Worm (Caenorhabditis elegans): Measurements from ENCODE around the gene ZC250.2.

DNA sequence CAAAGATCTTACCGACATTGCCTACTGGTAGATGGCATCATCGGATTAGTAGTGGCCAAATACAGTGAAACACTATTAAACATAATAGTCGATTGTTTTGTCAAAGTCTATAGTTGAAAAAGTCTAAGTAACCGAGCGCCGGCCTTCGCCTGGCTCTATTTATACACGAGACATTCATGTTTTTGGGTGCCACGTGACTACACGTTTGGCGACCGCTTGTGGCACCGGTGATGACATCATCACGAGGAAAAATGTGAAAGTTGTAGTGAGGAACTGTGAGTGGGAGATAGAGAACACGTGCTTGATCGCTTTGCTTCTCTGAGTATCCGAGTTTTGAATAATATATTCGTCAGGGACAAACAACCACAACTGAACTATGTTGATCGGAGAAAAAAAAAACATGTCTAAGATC, 52.2 kb downstream of the ZC250.2 start:
- no peak for TF ChIP-seq pqm-1 (tag; optimal IDR thresholded peaks at IDR 0.05)
- 0 out of 2 replicates have a peak, but pooled peaks have one; percentile 13 for TF ChIP-seq madf-9 (GFP tag; conservative IDR thresholded peaks at IDR 0.05)
- TF ChIP-seq lin-15B (tag; optimal IDR thresholded peaks at IDR 0.05) = no peak
- TF ChIP-seq nhr-77 (tag; optimal IDR thresholded peaks at IDR 0.05) = peak; percentile 50
- TF ChIP-seq pha-4 (GFP tag; IDR thresholded peaks at IDR 0.05) = peak; percentile 53; the same call in 1 of the 2 replicates
- no peak for TF ChIP-seq pha-4 (tag; optimal IDR thresholded peaks at IDR 0.05)
- no peak for TF ChIP-seq fkh-10 (GFP tag; optimal IDR thresholded peaks at IDR 0.05)
- TF ChIP-seq zag-1 (tag; optimal IDR thresholded peaks at IDR 0.05) = no peak
- no peak for TF ChIP-seq ceh-62 (tag; optimal IDR thresholded peaks at IDR 0.05)
- no peak for TF ChIP-seq ZK337.2 (GFP tag; IDR thresholded peaks at IDR 0.05)
- TF ChIP-seq nhr-11 (tag; optimal IDR thresholded peaks at IDR 0.05) = peak; percentile 87
- TF ChIP-seq aly-2 (tag; optimal IDR thresholded peaks at IDR 0.05) = no peak
- TF ChIP-seq lin-38 (GFP tag; IDR thresholded peaks at IDR 0.05) = no peak; the same call in none of the 2 replicates
- no peak for TF ChIP-seq sdz-12 (GFP tag; optimal IDR thresholded peaks at IDR 0.05)
